Worm (Caenorhabditis elegans) whole organism, L3 larva: ENCODE measurements around the gene chtb-3.

Source experiments
- ZK546.5 ChIP-seq: sonication (generic microtip); optimal IDR thresholded peaks from 2 replicates; lab custom pipeline; 2017; ENCODE audit warnings: missing biosample characterization, missing genetic modification characterization
- sea-2 ChIP-seq: fragments of 150-350 bp; sonication (generic microtip); optimal IDR thresholded peaks from 4 replicates; lab custom pipeline; 2014; ENCODE audit warnings: missing biosample characterization, missing genetic modification reagents, missing genetic modification characterization

DNA sequence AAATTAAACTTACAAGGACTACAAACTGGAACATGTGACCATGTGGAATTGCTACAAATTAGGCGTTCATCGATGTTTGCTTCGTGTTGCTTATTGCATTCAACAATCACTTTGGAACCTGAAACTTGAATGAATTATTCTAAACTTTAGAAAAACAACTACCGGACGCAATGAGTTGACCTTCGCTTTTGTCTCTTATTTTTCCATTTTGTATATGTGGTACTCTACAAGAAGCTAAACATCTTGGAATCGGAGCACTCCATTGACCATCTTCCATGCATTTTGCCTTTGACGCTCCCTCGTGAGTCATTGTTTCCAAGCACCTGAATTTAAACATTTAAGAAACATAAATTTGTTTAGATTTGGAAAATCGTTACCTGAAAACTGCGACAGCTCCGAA, 30.4 kb downstream of the chtb-3 start:
- no peak for TF ChIP-seq sea-2 (GFP tag; lab: Kevin White, UChicago)
- no peak for TF ChIP-seq ZK546.5 (tag; lab: Kevin White, UChicago)
